Worm (Caenorhabditis elegans) whole organism, L1 larva: Measurements from ENCODE around the gene ceh-16.

Experiments
- ama-1 ChIP-seq: fragments of 150-350 bp; optimal IDR thresholded peaks from 2 replicates; lab custom pipeline; 2014
- nhr-11 ChIP-seq: fragments of 150-350 bp; optimal IDR thresholded peaks from 2 replicates; lab custom pipeline; 2014; ENCODE audit warnings: missing biosample characterization, missing genetic modification characterization
- pag-3 ChIP-seq: sonication (generic microtip); optimal IDR thresholded peaks from 2 replicates; lab custom pipeline; 2017; ENCODE audit warnings: missing genetic modification characterization, mild to moderate bottlenecking, missing compliant biosample characterization, antibody characterized with exemption, borderline replicate concordance; ENCODE audit not compliant: insufficient read depth
- unc-62 ChIP-seq: fragments of 150-350 bp; optimal IDR thresholded peaks from 2 replicates; lab custom pipeline; 2014; ENCODE audit warnings: missing biosample characterization, missing genetic modification reagents, missing genetic modification characterization

DNA sequence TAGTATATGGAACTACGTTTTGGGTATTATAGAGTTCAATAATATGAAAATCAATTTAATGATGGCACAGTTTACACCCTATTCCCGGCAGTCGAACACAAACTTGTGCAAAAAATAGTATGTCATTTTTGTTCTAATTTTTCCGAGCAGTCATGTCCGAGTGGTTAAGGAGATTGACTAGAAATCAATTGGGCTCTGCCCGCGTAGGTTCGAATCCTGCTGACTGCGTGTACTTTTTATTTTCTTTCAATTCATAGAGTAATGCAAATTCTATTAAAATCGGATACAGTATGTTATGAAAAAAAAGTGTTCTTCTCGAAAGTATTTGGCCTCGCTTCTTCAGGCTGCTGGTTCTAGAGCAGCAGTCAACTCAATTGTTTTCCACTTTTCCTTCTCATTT is 23.5 kb downstream of the ceh-16 start:
- TF ChIP-seq ama-1 (lab: Kevin White, UChicago) (no peak), nhr-11 (no peak), unc-62 (GFP tag; lab: Kevin White, UChicago) (no peak), pag-3 (tag; lab: Kevin White, UChicago) (no peak)
